Worm (Caenorhabditis elegans) whole organism, L1 larva: ENCODE data around the gene C14B1.12.
"Not testable (repeated sequence)": the region's sequence is repeated elsewhere in the genome, so short reads cannot be mapped to it uniquely, and the experiment has no call there.

Experiments
- ama-1 ChIP-seq: fragments of 150-350 bp; optimal IDR thresholded peaks from 2 replicates; lab custom pipeline; 2014
- egl-27 ChIP-seq, 2 experiments: fragments of 150-350 bp in 1 of 2; sonication (generic microtip); optimal IDR thresholded peaks; 3 replicates each; lab custom pipeline; 2017 to 2018; ENCODE audit warnings: missing biosample characterization in 2 of 2, missing genetic modification characterization in 2 of 2, missing genetic modification reagents in 2 of 2
- fkh-4 ChIP-seq: sonication (generic microtip); optimal IDR thresholded peaks from 2 replicates; lab custom pipeline; 2016; ENCODE audit warnings: missing compliant biosample characterization, missing genetic modification characterization, borderline replicate concordance
- irx-1 ChIP-seq: sonication (generic microtip); optimal IDR thresholded peaks from 2 replicates; lab custom pipeline; 2016; ENCODE audit warnings: missing genetic modification characterization, missing compliant biosample characterization
- lin-13 ChIP-seq: fragments of 150-350 bp; optimal IDR thresholded peaks from 2 replicates; lab custom pipeline; 2014; ENCODE audit warnings: missing biosample characterization, missing genetic modification reagents, missing genetic modification characterization
- lin-39 ChIP-seq: fragments of 150-350 bp; optimal IDR thresholded peaks from 2 replicates; lab custom pipeline; 2014; ENCODE audit warnings: missing biosample characterization, missing genetic modification reagents, missing genetic modification characterization
- nhr-76 ChIP-seq: sonication (generic microtip); optimal IDR thresholded peaks from 2 replicates; lab custom pipeline; 2017; ENCODE audit warnings: missing biosample characterization, missing genetic modification characterization
- snpc-4 ChIP-seq: fragments of 150-350 bp; optimal IDR thresholded peaks from 2 replicates; lab custom pipeline; 2014; ENCODE audit warnings: missing biosample characterization, missing genetic modification characterization
- sup-37 ChIP-seq: fragments of 200-800 bp; sonication (Bioruptor generic); optimal IDR thresholded peaks from 2 replicates; lab custom pipeline; 2018; ENCODE audit warnings: mild to moderate bottlenecking, missing genetic modification characterization, missing compliant biosample characterization
- ztf-11 ChIP-seq, 2 experiments: sonication (generic microtip); optimal IDR thresholded peaks; 2 replicates each; lab custom pipeline; 2016 to 2017; ENCODE audit warnings: missing genetic modification characterization in 2 of 2, missing biosample characterization in 1 of 2, missing compliant biosample characterization in 1 of 2
- ztf-4 ChIP-seq: fragments of 150-350 bp; optimal IDR thresholded peaks from 2 replicates; lab custom pipeline; 2014; ENCODE audit warnings: missing biosample characterization, missing genetic modification characterization

ce11 chrIII:3697181-3697580 lies 27.6 kb downstream of the C14B1.12 start:
- TF ChIP-seq sup-37 (GFP tag; lab: Kevin White, UChicago); snpc-4 (tag; lab: Kevin White, UChicago); nhr-76; irx-1 (tag; lab: Kevin White, UChicago); ama-1; egl-27 (tag; optimal IDR thresholded peaks at IDR 0.05; lab: Kevin White, UChicago); ztf-11 (tag; optimal IDR thresholded peaks at IDR 0.05; lab: Kevin White, UChicago); lin-39 (tag; lab: Kevin White, UChicago); lin-13 (GFP tag; lab: Kevin White, UChicago); ztf-4; fkh-4 (tag; lab: Kevin White, UChicago): not testable (repeated sequence)
